Worm (Caenorhabditis elegans) whole organism, L4 larva: ENCODE measurements around the gene gcy-12.

ENCODE experiments used
- R02D3.7 ChIP-seq: fragments of 150-350 bp; sonication (generic microtip); optimal IDR thresholded peaks from 3 replicates; lab custom pipeline; 2014; ENCODE audit warnings: missing biosample characterization, missing genetic modification characterization
- aha-1 ChIP-seq: fragments of 150-350 bp; peaks from one replicate; lab custom pipeline; 2014; ENCODE audit warnings: missing biosample characterization, missing genetic modification characterization
- hlh-11 ChIP-seq: fragments of 200-800 bp; sonication (Bioruptor generic); optimal IDR thresholded peaks from 2 replicates; lab custom pipeline; 2018; ENCODE audit warnings: mild to moderate bottlenecking, missing genetic modification characterization, missing compliant biosample characterization
- lin-1 ChIP-seq: fragments of 200-800 bp; sonication (Bioruptor generic); IDR thresholded peaks from 2 replicates; pipeline ENCODE4 v1.3.6; 2022; ENCODE audit warnings: missing genetic modification reagents, missing genetic modification characterization, missing compliant biosample characterization
- nhr-76 ChIP-seq: fragments of 150-350 bp; optimal IDR thresholded peaks from 2 replicates; lab custom pipeline; 2014; ENCODE audit warnings: missing biosample characterization, missing genetic modification characterization

DNA sequence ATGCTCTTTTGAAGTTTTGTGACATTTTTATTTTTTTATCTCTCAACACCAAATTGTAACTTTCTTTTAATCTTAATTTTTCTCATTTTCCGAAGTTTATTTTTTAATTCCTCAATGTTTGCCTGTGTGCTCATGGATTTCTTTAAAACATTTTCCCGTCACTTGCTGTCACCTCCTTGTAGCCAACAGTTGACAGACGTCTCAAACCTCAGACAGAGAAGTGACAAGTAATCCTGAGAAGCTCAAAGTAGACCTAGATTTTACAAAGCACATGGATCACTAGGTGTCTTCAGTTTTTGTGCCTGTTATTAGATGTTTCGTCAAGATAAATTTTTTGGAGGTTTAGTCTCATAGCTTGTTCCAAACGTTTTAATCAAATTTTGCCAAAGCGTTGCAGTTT is 2.1 kb upstream of the gcy-12 start:
- TF ChIP-seq aha-1 (tag; lab: Kevin White, UChicago) (no peak), hlh-11 (tag; lab: Kevin White, UChicago) (no peak), nhr-76 (no peak), R02D3.7 (tag; lab: Kevin White, UChicago) (no peak), lin-1 (GFP tag; lab: Robert Waterston, UW) (no peak)
